Worm (Caenorhabditis elegans): ENCODE results near the gene slc-46A.

slc-46A gene

DNA sequence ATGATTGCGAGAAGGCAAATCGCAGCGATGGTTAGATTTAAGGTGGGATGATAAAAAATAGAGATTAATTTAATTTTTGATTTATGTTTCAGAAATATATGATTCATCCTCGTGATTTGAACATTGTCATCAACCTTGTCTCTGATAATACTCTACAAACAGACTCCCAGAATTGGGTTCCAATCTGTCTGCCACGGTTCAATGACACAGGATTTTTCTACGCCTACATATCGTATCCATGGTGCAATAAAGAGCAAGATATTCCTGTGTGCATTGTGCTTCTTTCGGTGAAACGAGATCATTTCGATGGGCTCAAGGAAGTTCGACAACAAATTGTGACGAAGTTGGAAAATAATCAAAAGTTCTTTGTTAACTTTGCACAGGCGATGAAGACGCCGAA, 48.8 kb downstream of the slc-46A start:
- TF ChIP-seq C08G9.2 (tag; optimal IDR thresholded peaks at IDR 0.05) (no peak), che-1 (tag; optimal IDR thresholded peaks at IDR 0.05) (no peak), ztf-16 (tag; optimal IDR thresholded peaks at IDR 0.05) (no peak), unc-42 (tag; optimal IDR thresholded peaks at IDR 0.05) (no peak), hlh-30 (tag; optimal IDR thresholded peaks at IDR 0.05; ENCODE audit: insufficient read depth) (no peak), pha-2 (tag; optimal IDR thresholded peaks at IDR 0.05) (no peak), unc-86 (tag; optimal IDR thresholded peaks at IDR 0.05) (no peak), ceh-34 (tag; optimal IDR thresholded peaks at IDR 0.05) (no peak), hlh-15 (tag; optimal IDR thresholded peaks at IDR 0.05) (no peak), tbx-7 (tag; optimal IDR thresholded peaks at IDR 0.05) (no peak), elt-2 (tag; optimal IDR thresholded peaks at IDR 0.05) (no peak), nhr-11 (tag; optimal IDR thresholded peaks at IDR 0.05) (no peak)

DNA sequence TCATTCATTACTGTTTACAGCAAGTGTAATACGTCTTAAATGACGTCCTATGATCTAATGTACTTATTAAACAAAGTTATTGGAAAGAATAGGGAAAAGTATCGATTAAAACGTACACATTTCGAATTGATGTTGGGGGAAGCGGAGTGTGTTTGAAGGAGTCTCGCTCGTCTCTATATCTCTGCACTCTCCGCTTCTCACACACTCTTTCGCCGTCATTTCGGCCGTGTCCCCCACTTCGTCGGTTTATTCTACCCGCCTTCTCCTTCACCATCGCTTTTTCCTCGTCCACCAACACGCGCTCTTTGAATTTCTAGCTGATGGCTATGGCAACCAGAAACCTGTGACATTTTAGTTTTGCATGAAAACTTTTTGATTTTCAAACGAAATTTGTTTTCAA, 49.8 kb downstream of the slc-46A start:
- TF ChIP-seq C38D4.7 (GFP tag; optimal IDR thresholded peaks at IDR 0.05) (no peak), ceh-31 (tag; optimal IDR thresholded peaks at IDR 0.05) (peak; percentile 41), K09A11.1 (tag; optimal IDR thresholded peaks at IDR 0.05; ENCODE audit: insufficient read depth) (no peak), ceh-22 (tag; optimal IDR thresholded peaks at IDR 0.05) (no peak), tbx-2 (tag; optimal IDR thresholded peaks at IDR 0.05) (peak; percentile 16), nfya-1 (tag; optimal IDR thresholded peaks at IDR 0.05) (peak; percentile 47), ceh-48 (tag; optimal IDR thresholded peaks at IDR 0.05) (peak; percentile 66), ceh-34 (tag; optimal IDR thresholded peaks at IDR 0.05) (peak; percentile 58), hlh-13 (GFP tag; optimal IDR thresholded peaks at IDR 0.05) (no peak), rnt-1 (tag; optimal IDR thresholded peaks at IDR 0.05) (peak; percentile 16), syd-9 (tag; optimal IDR thresholded peaks at IDR 0.05) (peak; percentile 13), pag-3 (tag; optimal IDR thresholded peaks at IDR 0.05; ENCODE audit: borderline replicate concordance) (no peak), ceh-6 (GFP tag; optimal IDR thresholded peaks at IDR 0.05) (no peak), madf-2 (tag; optimal IDR thresholded peaks at IDR 0.05) (no peak), nhr-11 (tag; optimal IDR thresholded peaks at IDR 0.05) (no peak), nhr-232 (tag; optimal IDR thresholded peaks at IDR 0.05) (no peak), unc-3 (GFP tag; conservative IDR thresholded peaks at IDR 0.05) (no peak), unc-3 (tag; optimal IDR thresholded peaks at IDR 0.05) (no peak), unc-42 (tag; optimal IDR thresholded peaks at IDR 0.05) (peak; percentile 4)

DNA sequence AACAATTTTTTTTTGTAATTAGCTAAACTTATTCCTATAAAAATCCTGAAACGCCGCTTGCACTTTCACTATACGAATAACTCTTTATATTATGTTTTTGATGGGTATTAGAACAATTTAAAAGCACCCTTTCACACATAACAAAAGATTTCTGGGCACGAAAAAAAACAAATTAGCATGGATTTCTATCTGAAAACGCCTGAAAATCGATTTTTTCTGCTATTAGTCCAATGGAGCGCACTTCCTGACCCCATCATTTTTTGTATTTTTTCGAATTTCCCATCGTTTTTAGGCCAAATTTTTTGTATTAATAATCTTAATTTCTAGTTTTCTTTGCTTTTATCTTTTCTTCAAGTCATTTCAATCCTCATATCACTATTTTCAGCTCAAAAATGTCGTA, 50.4 kb downstream of the slc-46A start, which contains the start of gene F41H10.3:
Gene F41H10.3 (plus strand): TSS at position 388 of the 400 bp plus-strand sequence.
- peak; percentile 18 for TF ChIP-seq ceh-48 (tag; optimal IDR thresholded peaks at IDR 0.05)
- no peak for TF ChIP-seq ref-2 (tag; optimal IDR thresholded peaks at IDR 0.05)
- no peak for TF ChIP-seq pqm-1 (tag; optimal IDR thresholded peaks at IDR 0.05)

DNA sequence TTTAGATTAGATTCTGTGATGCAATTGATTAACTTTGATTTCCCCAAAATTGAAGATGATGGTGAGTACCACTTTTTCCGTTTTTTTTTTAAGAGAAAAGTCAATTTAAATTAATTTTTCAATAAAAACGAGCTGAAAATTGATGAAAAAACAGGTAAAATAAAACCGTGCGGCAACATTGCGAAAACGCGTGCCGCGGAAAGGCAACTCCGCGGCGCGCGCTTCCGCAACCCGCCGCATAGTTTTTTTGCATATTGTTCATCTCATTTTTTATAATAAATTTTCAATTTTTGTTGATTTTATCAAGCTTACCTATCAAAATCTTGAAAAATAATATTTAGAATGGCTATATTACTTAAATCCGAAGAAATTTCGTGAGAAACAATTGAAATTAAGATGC, 51.9 kb downstream of the slc-46A start:
- TF ChIP-seq ceh-14 (tag; optimal IDR thresholded peaks at IDR 0.05) = peak; percentile 39
- TF ChIP-seq ets-4 (tag; optimal IDR thresholded peaks at IDR 0.05) = no peak
- TF ChIP-seq tbx-2 (tag; optimal IDR thresholded peaks at IDR 0.05) = peak; percentile 50
- no peak for TF ChIP-seq nhr-11 (tag; optimal IDR thresholded peaks at IDR 0.05)
- TF ChIP-seq hlh-15 (tag; optimal IDR thresholded peaks at IDR 0.05) = peak; percentile 14
- TF ChIP-seq ceh-18 (tag; optimal IDR thresholded peaks at IDR 0.05) = no peak
- TF ChIP-seq ref-2 (tag; optimal IDR thresholded peaks at IDR 0.05) = peak; percentile 20
- TF ChIP-seq ceh-9 (tag; optimal IDR thresholded peaks at IDR 0.05) = no peak
- TF ChIP-seq ceh-2 (tag; optimal IDR thresholded peaks at IDR 0.05) = peak; percentile 43
- no peak for TF ChIP-seq dve-1 (tag; optimal IDR thresholded peaks at IDR 0.05)
- no peak for TF ChIP-seq madf-2 (tag; optimal IDR thresholded peaks at IDR 0.05)
- TF ChIP-seq hlh-13 (GFP tag; optimal IDR thresholded peaks at IDR 0.05) = no peak
- TF ChIP-seq ceh-31 (tag; optimal IDR thresholded peaks at IDR 0.05) = peak; percentile 47
- no peak for TF ChIP-seq hlh-8 (tag; optimal IDR thresholded peaks at IDR 0.05)
- no peak for TF ChIP-seq odd-2 (tag; optimal IDR thresholded peaks at IDR 0.05)
- TF ChIP-seq tbx-7 (tag; optimal IDR thresholded peaks at IDR 0.05) = no peak
- no peak for TF ChIP-seq gmeb-2 (tag; optimal IDR thresholded peaks at IDR 0.05)
- no peak for TF ChIP-seq T23F11.4 (GFP tag; optimal IDR thresholded peaks at IDR 0.05)
- TF ChIP-seq sox-4 (tag; optimal IDR thresholded peaks at IDR 0.05) = peak; percentile 44
- TF ChIP-seq ahr-1 (tag; optimal IDR thresholded peaks at IDR 0.05) = no peak
- TF ChIP-seq fkh-10 (GFP tag; optimal IDR thresholded peaks at IDR 0.05) = no peak
- peak; percentile 25 for TF ChIP-seq K02D7.2 (tag; optimal IDR thresholded peaks at IDR 0.05)
- no peak for TF ChIP-seq fkh-6 (tag; optimal IDR thresholded peaks at IDR 0.05)
- TF ChIP-seq Y22D7AL.16 (tag; optimal IDR thresholded peaks at IDR 0.05) = no peak
- TF ChIP-seq C38D4.7 (GFP tag; optimal IDR thresholded peaks at IDR 0.05) = peak; percentile 1
- TF ChIP-seq syd-9 (tag; optimal IDR thresholded peaks at IDR 0.05) = no peak
- TF ChIP-seq pqm-1 (tag; optimal IDR thresholded peaks at IDR 0.05) = no peak
- TF ChIP-seq pat-9 (tag; optimal IDR thresholded peaks at IDR 0.05) = peak; percentile 52
